Worm (Caenorhabditis elegans) whole organism, midembryonic: ENCODE measurements around the gene haf-2.

Source experiments
- T22C8.4 ChIP-seq: fragments of 200-800 bp; sonication (Bioruptor generic); IDR thresholded peaks from 2 replicates; pipeline ENCODE4 v1.3.6; 2022; ENCODE audit warnings: missing genetic modification characterization, missing compliant biosample characterization
- cog-1 ChIP-seq: sonication (generic microtip); optimal IDR thresholded peaks from 2 replicates; lab custom pipeline; 2016; ENCODE audit warnings: missing genetic modification characterization, missing compliant biosample characterization
- flt-1 ChIP-seq: fragments of 200-800 bp; sonication (Bioruptor generic); IDR thresholded peaks from 2 replicates; pipeline ENCODE4 v1.3.6; 2022; ENCODE audit warnings: missing genetic modification characterization, missing compliant biosample characterization
- klf-2 ChIP-seq: fragments of 200-800 bp; sonication (Bioruptor generic); conservative IDR thresholded peaks from 2 replicates; pipeline ENCODE4 v1.3.6; 2022; ENCODE audit warnings: missing genetic modification reagents, missing genetic modification characterization, missing compliant biosample characterization
- med-1 ChIP-seq: sonication (generic microtip); optimal IDR thresholded peaks from 2 replicates; lab custom pipeline; 2017; ENCODE audit warnings: missing genetic modification characterization, mild to moderate bottlenecking, missing compliant biosample characterization, antibody characterized with exemption, missing genetic modification reagents; ENCODE audit not compliant: insufficient read depth
- ref-1 ChIP-seq: fragments of 200-800 bp; sonication (Bioruptor generic); conservative IDR thresholded peaks from 2 replicates; pipeline ENCODE4 v1.3.6; 2022; ENCODE audit warnings: missing genetic modification reagents, missing genetic modification characterization, missing compliant biosample characterization
- tab-1 ChIP-seq: fragments of 200-800 bp; sonication (Bioruptor generic); IDR thresholded peaks from 2 replicates; pipeline ENCODE4 v1.3.6; 2022; ENCODE audit warnings: missing genetic modification characterization, missing compliant biosample characterization
- ztf-23 ChIP-seq: fragments of 200-800 bp; sonication (Bioruptor generic); IDR thresholded peaks from 2 replicates; pipeline ENCODE4 v1.3.6; 2022; ENCODE audit warnings: missing genetic modification reagents, missing genetic modification characterization, missing compliant biosample characterization
- ztf-29 ChIP-seq: fragments of 200-800 bp; sonication (Bioruptor generic); IDR thresholded peaks from 2 replicates; pipeline ENCODE4 v1.3.6; 2022; ENCODE audit warnings: missing genetic modification reagents, missing genetic modification characterization, missing compliant biosample characterization

Gene haf-2

DNA sequence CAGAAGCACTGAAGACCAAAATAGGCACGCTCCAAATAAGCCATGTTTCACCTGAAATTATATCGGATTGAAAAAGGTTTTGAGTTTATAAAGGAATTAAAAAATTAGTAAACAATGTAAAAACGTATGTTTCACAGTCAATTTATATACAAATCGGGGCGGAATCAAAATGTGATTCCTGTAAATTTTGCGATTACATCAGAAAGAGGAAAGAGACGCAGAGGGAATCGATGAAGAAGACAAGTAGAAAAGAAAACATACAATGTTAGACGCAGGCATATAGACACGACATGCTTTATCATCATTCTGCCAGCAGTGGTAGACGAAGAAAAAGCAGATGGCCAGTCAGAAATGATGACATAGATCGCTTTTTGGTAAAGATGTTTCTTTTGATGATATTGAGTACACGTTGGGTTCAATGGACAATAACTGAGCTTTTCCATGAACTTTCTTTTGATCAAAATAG is 7.8 kb upstream of the haf-2 start, which contains the start of gene msra-1:
msra-1 (minus strand) TSS at position 51 of the 466 bp plus-strand sequence.
- TF ChIP-seq ztf-29 (GFP tag; lab: Robert Waterston, UW) (no peak), med-1 (GFP tag; lab: Kevin White, UChicago) (no peak), cog-1 (tag; lab: Kevin White, UChicago) (peak; percentile 66)

DNA sequence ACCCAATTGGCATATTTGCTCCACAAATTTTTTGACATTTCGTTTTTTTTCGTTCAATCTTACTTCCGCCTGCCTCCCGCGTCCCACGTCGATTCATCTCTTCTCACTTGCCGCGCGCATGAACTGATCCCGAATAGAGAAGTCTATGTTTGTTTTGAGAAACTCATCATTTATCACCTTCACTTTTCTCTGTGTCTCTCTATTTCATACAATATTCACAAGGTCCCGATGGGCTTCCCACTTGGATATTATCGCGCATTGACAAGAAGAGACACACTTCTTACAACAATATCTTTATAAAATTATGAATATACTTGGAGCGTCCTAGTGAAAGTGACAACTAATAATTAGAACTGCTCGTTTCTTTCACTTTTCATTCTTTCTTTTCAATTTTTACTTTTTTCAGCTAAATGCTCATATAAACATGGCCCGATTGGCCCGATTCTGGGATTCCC is 2.3 kb upstream of the haf-2 start, which contains the start of gene insc-1:
insc-1 (plus strand) TSS at position 405 of the 455 bp plus-strand sequence.
- no peak for TF ChIP-seq tab-1 (GFP tag; lab: Robert Waterston, UW)
- TF ChIP-seq ref-1 (GFP tag; lab: Robert Waterston, UW): no peak
- no peak for TF ChIP-seq ztf-23 (GFP tag; lab: Robert Waterston, UW)
- no peak for TF ChIP-seq med-1 (GFP tag; lab: Kevin White, UChicago)
- TF ChIP-seq flt-1 (GFP tag; lab: Robert Waterston, UW): no peak
- no peak for TF ChIP-seq klf-2 (GFP tag; lab: Robert Waterston, UW)
- TF ChIP-seq ztf-29 (GFP tag; lab: Robert Waterston, UW): no peak
- no peak for TF ChIP-seq T22C8.4 (GFP tag; lab: Robert Waterston, UW)
- TF ChIP-seq cog-1 (tag; lab: Kevin White, UChicago): no peak

DNA sequence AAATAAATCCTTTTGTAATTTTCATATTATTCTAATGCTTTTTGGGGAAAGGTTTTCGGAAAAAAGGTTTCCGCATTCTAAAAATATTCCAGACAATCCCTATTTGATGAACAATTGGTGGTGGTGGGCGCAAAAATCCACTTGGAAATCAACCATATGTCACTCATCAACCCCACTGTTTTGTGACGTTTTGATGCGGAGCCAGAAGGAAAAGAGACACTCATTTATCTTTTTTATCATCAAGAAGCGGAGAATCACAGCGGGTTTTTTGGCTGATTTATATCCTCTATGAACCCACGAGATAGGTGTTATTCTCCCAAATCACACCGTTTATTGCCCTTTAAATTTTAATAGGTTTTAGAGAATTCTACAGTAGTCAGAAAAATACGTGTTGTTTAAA is 950 bp upstream of the haf-2 start:
- TF ChIP-seq ref-1 (GFP tag; lab: Robert Waterston, UW): no peak
- no peak for TF ChIP-seq flt-1 (GFP tag; lab: Robert Waterston, UW)
- no peak for TF ChIP-seq tab-1 (GFP tag; lab: Robert Waterston, UW)
- TF ChIP-seq ztf-23 (GFP tag; lab: Robert Waterston, UW): no peak
- TF ChIP-seq cog-1 (tag; lab: Kevin White, UChicago): no peak
- TF ChIP-seq T22C8.4 (GFP tag; lab: Robert Waterston, UW): no peak
- TF ChIP-seq klf-2 (GFP tag; lab: Robert Waterston, UW): no peak
- no peak for TF ChIP-seq med-1 (GFP tag; lab: Kevin White, UChicago)
- TF ChIP-seq ztf-29 (GFP tag; lab: Robert Waterston, UW): no peak

DNA sequence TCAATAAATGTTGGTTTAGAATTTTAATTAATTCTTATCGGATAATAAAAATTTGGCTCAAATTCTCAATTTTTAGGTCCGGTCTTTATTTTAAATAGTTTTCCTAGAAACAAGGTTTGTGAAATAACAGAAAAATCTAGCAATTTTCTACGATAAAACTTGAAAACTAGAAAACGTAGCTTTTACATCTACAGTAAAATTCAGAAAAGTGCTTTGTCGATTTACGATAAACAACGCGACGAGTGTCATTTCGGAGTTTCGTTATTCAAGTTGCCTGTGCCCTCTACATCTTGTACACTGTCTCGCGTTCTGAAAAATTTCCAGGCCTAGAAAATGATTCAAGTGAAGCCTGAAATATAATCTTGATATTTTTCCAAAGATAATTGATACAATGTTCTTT is 547 bp upstream of the haf-2 start:
- TF ChIP-seq ztf-29 (GFP tag; lab: Robert Waterston, UW) (no peak), ztf-23 (GFP tag; lab: Robert Waterston, UW) (no peak), flt-1 (GFP tag; lab: Robert Waterston, UW) (no peak), ref-1 (GFP tag; lab: Robert Waterston, UW) (no peak), cog-1 (tag; lab: Kevin White, UChicago) (no peak), klf-2 (GFP tag; lab: Robert Waterston, UW) (no peak), T22C8.4 (GFP tag; lab: Robert Waterston, UW) (no peak), med-1 (GFP tag; lab: Kevin White, UChicago) (no peak), tab-1 (GFP tag; lab: Robert Waterston, UW) (no peak)

DNA sequence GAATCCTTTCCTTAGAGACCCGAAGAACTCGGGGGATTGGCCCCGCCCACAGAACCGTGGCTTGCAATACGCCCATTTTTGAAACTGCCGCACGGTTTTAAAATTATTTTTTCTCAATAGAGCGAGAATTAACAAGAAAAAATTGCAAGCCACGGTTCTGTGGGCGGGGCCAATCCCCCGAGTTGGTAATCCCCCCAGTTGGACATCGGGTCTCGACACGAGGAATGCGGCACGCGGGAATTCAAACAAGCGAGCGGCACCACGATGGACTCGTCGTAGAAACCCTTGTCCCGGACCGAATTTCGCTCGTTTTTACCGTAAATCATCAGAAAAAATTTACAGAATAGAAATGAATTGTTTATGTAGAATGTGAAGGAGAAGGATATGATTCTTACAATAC is 3.2 kb downstream of the haf-2 start:
- TF ChIP-seq flt-1 (GFP tag; lab: Robert Waterston, UW) (0 out of 2 replicates have a peak, but pooled peaks have one; percentile 33), klf-2 (GFP tag; lab: Robert Waterston, UW) (no peak)

DNA sequence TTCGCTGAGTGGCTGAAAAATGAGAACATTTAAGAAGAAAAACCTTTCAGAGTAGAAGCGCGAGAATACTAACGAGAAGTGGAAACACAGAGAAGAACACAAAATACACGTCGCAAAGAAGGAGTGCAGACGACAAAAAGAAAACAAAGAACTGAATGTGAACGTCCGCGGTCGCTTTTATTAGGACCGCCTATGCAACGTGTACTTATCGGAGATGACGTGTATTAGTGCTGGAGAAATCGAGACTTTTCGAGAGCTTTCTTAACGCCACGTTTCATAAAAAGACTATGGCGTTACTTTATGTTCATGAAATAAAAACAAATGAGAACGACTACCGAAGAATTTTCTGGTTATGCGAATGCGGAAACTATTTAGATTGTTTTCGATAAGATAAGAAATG is 3.7 kb downstream of the haf-2 start, which contains the start of gene hsp-4:
hsp-4 (minus strand) TSS at position 139 of the 400 bp plus-strand sequence.
- TF ChIP-seq flt-1 (GFP tag; lab: Robert Waterston, UW): no peak
- no peak for TF ChIP-seq cog-1 (tag; lab: Kevin White, UChicago)
- no peak for TF ChIP-seq med-1 (GFP tag; lab: Kevin White, UChicago)
- no peak for TF ChIP-seq T22C8.4 (GFP tag; lab: Robert Waterston, UW)
- no peak for TF ChIP-seq ztf-23 (GFP tag; lab: Robert Waterston, UW)
- TF ChIP-seq ref-1 (GFP tag; lab: Robert Waterston, UW): no peak
- no peak for TF ChIP-seq ztf-29 (GFP tag; lab: Robert Waterston, UW)
- TF ChIP-seq tab-1 (GFP tag; lab: Robert Waterston, UW): no peak
- no peak for TF ChIP-seq klf-2 (GFP tag; lab: Robert Waterston, UW)

DNA sequence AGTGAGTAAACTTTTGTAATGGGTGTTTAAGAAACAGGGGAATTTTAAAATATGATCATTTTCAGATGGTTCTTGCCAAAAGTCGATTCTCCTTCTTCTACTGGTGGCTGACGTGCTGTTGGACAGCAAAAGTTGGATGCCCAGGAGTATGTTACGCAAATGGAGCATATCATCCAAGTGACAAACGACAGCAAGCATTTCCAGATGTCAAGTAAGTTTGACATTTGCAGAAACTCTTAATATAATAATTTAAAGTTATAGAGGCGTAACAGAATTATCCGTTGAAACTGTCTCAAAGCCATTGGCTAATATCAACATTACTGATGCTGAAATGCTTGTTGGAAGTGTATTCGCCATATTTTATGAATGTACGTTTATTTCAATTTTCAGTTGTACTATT is 8.2 kb downstream of the haf-2 start:
- no peak for TF ChIP-seq med-1 (GFP tag; lab: Kevin White, UChicago)
- TF ChIP-seq ref-1 (GFP tag; lab: Robert Waterston, UW): no peak
- no peak for TF ChIP-seq tab-1 (GFP tag; lab: Robert Waterston, UW)
- TF ChIP-seq klf-2 (GFP tag; lab: Robert Waterston, UW): no peak
- no peak for TF ChIP-seq cog-1 (tag; lab: Kevin White, UChicago)
- no peak for TF ChIP-seq flt-1 (GFP tag; lab: Robert Waterston, UW)
- no peak for TF ChIP-seq ztf-23 (GFP tag; lab: Robert Waterston, UW)
- TF ChIP-seq ztf-29 (GFP tag; lab: Robert Waterston, UW): no peak
- TF ChIP-seq T22C8.4 (GFP tag; lab: Robert Waterston, UW): no peak

DNA sequence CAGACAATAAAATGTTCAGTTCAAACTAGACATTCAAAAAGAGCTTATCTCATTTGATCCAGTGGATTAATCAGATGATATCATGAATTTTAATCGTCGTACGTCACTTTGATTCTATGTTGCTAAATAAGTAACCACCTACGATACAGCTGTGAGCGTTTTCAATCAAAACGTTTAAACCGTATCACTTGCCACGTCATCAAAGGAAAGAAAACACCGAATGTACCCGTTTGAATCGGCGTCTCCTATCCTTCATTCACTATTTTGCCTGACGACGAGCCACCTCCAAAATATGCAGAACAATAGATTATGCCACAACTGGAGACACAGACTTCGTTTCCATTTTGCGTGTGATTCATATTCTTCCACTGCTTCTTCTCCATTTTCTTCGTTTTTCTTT is 10.4 kb downstream of the haf-2 start:
- no peak for TF ChIP-seq ztf-29 (GFP tag; lab: Robert Waterston, UW)
- no peak for TF ChIP-seq flt-1 (GFP tag; lab: Robert Waterston, UW)
- no peak for TF ChIP-seq cog-1 (tag; lab: Kevin White, UChicago)
- no peak for TF ChIP-seq ztf-23 (GFP tag; lab: Robert Waterston, UW)
- TF ChIP-seq ref-1 (GFP tag; lab: Robert Waterston, UW): no peak
- no peak for TF ChIP-seq med-1 (GFP tag; lab: Kevin White, UChicago)
- no peak for TF ChIP-seq tab-1 (GFP tag; lab: Robert Waterston, UW)
- no peak for TF ChIP-seq klf-2 (GFP tag; lab: Robert Waterston, UW)
- TF ChIP-seq T22C8.4 (GFP tag; lab: Robert Waterston, UW): no peak

DNA sequence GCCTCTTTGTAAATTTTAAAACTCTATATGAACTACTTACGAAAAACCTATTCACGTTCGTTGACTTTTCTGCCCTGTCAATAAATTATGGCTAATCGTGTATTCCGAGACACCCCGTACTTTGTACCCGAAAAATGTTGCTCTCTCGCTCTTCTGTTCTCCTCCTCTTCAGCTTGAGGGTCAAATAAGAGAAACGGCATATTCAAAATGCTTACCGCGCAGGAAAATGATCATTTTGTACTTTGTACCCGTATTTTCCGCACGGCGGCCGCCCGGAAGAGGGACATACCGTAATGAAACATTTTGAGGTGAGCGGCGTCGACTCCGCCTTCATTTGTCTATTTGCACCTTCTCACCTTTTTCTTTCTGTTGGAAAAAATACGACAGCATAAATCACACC is 12.6 kb downstream of the haf-2 start:
- TF ChIP-seq ztf-29 (GFP tag; lab: Robert Waterston, UW) (0 out of 2 replicates have a peak, but pooled peaks have one; percentile 9), tab-1 (GFP tag; lab: Robert Waterston, UW) (no peak)
